Fruit fly (Drosophila melanogaster): ENCODE measurements around the gene CG1265.

The CG1265 gene

dm6 chr3L:4296760-4297159 is 42.2 kb downstream of the CG1265 start:
- no peak for TF ChIP-seq pan (optimal IDR thresholded peaks at IDR 0.05)
- TF ChIP-seq foxo (GFP tag; optimal IDR thresholded peaks at IDR 0.05), result no peak
- TF ChIP-seq Rel (GFP tag; optimal IDR thresholded peaks at IDR 0.05), result no peak
- TF ChIP-seq Rel (tag; optimal IDR thresholded peaks at IDR 0.05), result no peak
- no peak for TF ChIP-seq dmrt93B (GFP tag; optimal IDR thresholded peaks at IDR 0.05)
- TF ChIP-seq Hr78 (GFP tag; optimal IDR thresholded peaks at IDR 0.05), result no peak
- TF ChIP-seq Sp1 (GFP tag; optimal IDR thresholded peaks at IDR 0.05), result no peak
- TF ChIP-seq CG9705 (GFP tag; optimal IDR thresholded peaks at IDR 0.05), result no peak
- no peak for TF ChIP-seq Dif (GFP tag; optimal IDR thresholded peaks at IDR 0.05; ENCODE audit: partially characterized antibody)

dm6 chr3L:4302088-4302487 is 47.5 kb downstream of the CG1265 start:
- TF ChIP-seq psq (GFP tag; optimal IDR thresholded peaks at IDR 0.05), result no peak
- TF ChIP-seq h (GFP tag; optimal IDR thresholded peaks at IDR 0.05), result no peak
- TF ChIP-seq tai (GFP tag; optimal IDR thresholded peaks at IDR 0.05), result no peak
- no peak for TF ChIP-seq rgr (GFP tag; optimal IDR thresholded peaks at IDR 0.05)
- TF ChIP-seq pan (optimal IDR thresholded peaks at IDR 0.05), result no peak
- TF ChIP-seq br (GFP tag; optimal IDR thresholded peaks at IDR 0.05), result no peak
- TF ChIP-seq sage (GFP tag; optimal IDR thresholded peaks at IDR 0.05), result no peak
- TF ChIP-seq HLH106 (tag; optimal IDR thresholded peaks at IDR 0.05), result no peak
- TF ChIP-seq CG32264 (GFP tag; optimal IDR thresholded peaks at IDR 0.05), result no peak
- no peak for TF ChIP-seq lola (GFP tag; optimal IDR thresholded peaks at IDR 0.05)
- TF ChIP-seq Hr78 (GFP tag; optimal IDR thresholded peaks at IDR 0.05), result no peak
- no peak for TF ChIP-seq brk (GFP tag; optimal IDR thresholded peaks at IDR 0.05)
- TF ChIP-seq sv (GFP tag; optimal IDR thresholded peaks at IDR 0.05), result no peak
- TF ChIP-seq dl (GFP tag; optimal IDR thresholded peaks at IDR 0.05; ENCODE audit: insufficient read depth in 1 of 2, partially characterized antibody in 2 of 2), result no peak
- TF ChIP-seq GATAd (GFP tag; optimal IDR thresholded peaks at IDR 0.05), result no peak

dm6 chr3L:4304244-4304959 is 49.8 kb downstream of the CG1265 start:
- no peak for TF ChIP-seq sv (GFP tag; optimal IDR thresholded peaks at IDR 0.05)
- no peak for TF ChIP-seq Mio (GFP tag; optimal IDR thresholded peaks at IDR 0.05)
- TF ChIP-seq OdsH (GFP tag; optimal IDR thresholded peaks at IDR 0.05), result peak; percentile 60
- no peak for TF ChIP-seq tai (GFP tag; optimal IDR thresholded peaks at IDR 0.05)
- TF ChIP-seq Hr78 (GFP tag; optimal IDR thresholded peaks at IDR 0.05), result no peak
- no peak for TF ChIP-seq usp (GFP tag; optimal IDR thresholded peaks at IDR 0.05)
- TF ChIP-seq dl (GFP tag; optimal IDR thresholded peaks at IDR 0.05; ENCODE audit: insufficient read depth in 1 of 2, partially characterized antibody in 2 of 2), result no peak
- no peak for TF ChIP-seq CrebA (GFP tag; optimal IDR thresholded peaks at IDR 0.05; ENCODE audit: borderline replicate concordance)
- peak; percentile 34 for TF ChIP-seq dmrt93B (GFP tag; optimal IDR thresholded peaks at IDR 0.05)
- TF ChIP-seq Dif (GFP tag; optimal IDR thresholded peaks at IDR 0.05; ENCODE audit: partially characterized antibody), result no peak
- TF ChIP-seq CG32264 (GFP tag; optimal IDR thresholded peaks at IDR 0.05), result no peak
- peak; percentile 77 for TF ChIP-seq h (GFP tag; optimal IDR thresholded peaks at IDR 0.05)
- no peak for TF ChIP-seq brk (GFP tag; optimal IDR thresholded peaks at IDR 0.05)
- TF ChIP-seq ey (GFP tag; optimal IDR thresholded peaks at IDR 0.05), result peak; percentile 68
- TF ChIP-seq dsf (GFP tag; optimal IDR thresholded peaks at IDR 0.05; ENCODE audit: borderline replicate concordance), result no peak
- TF ChIP-seq foxo (GFP tag; optimal IDR thresholded peaks at IDR 0.05), result peak in 1 of 2 experiments; percentile 61
- no peak for TF ChIP-seq Hnf4 (GFP tag; optimal IDR thresholded peaks at IDR 0.05)
- TF ChIP-seq fru (GFP tag; optimal IDR thresholded peaks at IDR 0.05), result peak; percentile 75
- no peak for TF ChIP-seq Vsx2 (GFP tag; optimal IDR thresholded peaks at IDR 0.05; ENCODE audit: partially characterized antibody)
- no peak for TF ChIP-seq Jra (GFP tag; optimal IDR thresholded peaks at IDR 0.05)
- TF ChIP-seq Rel (GFP tag; optimal IDR thresholded peaks at IDR 0.05), result no peak
- no peak for TF ChIP-seq Rel (tag; optimal IDR thresholded peaks at IDR 0.05)
- TF ChIP-seq N (GFP tag; optimal IDR thresholded peaks at IDR 0.05), result no peak
- peak; percentile 31 for TF ChIP-seq woc (GFP tag; optimal IDR thresholded peaks at IDR 0.05)
- TF ChIP-seq Myc (optimal IDR thresholded peaks at IDR 0.05), result no peak
- peak; percentile 68 for TF ChIP-seq HLH106 (tag; optimal IDR thresholded peaks at IDR 0.05)
- TF ChIP-seq rgr (GFP tag; optimal IDR thresholded peaks at IDR 0.05), result peak; percentile 63
- no peak for TF ChIP-seq sage (GFP tag; optimal IDR thresholded peaks at IDR 0.05)
- TF ChIP-seq lola (GFP tag; optimal IDR thresholded peaks at IDR 0.05), result no peak
- no peak for TF ChIP-seq Abd-B (GFP tag; optimal IDR thresholded peaks at IDR 0.05)
- TF ChIP-seq pan (optimal IDR thresholded peaks at IDR 0.05), result no peak
- TF ChIP-seq psq (GFP tag; optimal IDR thresholded peaks at IDR 0.05), result peak; percentile 46
- TF ChIP-seq br (GFP tag; optimal IDR thresholded peaks at IDR 0.05), result peak; percentile 59
- peak; percentile 65 for TF ChIP-seq Sp1 (GFP tag; optimal IDR thresholded peaks at IDR 0.05)
- no peak for TF ChIP-seq Hr83 (GFP tag; optimal IDR thresholded peaks at IDR 0.05; ENCODE audit: poor library complexity, severe bottlenecking)
- no peak for TF ChIP-seq Dfd (GFP tag; optimal IDR thresholded peaks at IDR 0.05)
- TF ChIP-seq CG9705 (GFP tag; optimal IDR thresholded peaks at IDR 0.05), result no peak
- TF ChIP-seq GATAd (GFP tag; optimal IDR thresholded peaks at IDR 0.05), result no peak
- no peak for TF ChIP-seq jim (GFP tag; optimal IDR thresholded peaks at IDR 0.05)

Measured in whole organism, wandering third instar larva.